Worm (Caenorhabditis elegans) whole organism, early embryonic: Measurements from ENCODE around the gene rcan-1.

Experiments used
- B0310.2 ChIP-seq: sonication (generic microtip); optimal IDR thresholded peaks from 2 replicates; lab custom pipeline; 2016; ENCODE audit warnings: mild to moderate bottlenecking, missing genetic modification characterization, missing compliant biosample characterization
- F13C5.2 ChIP-seq: sonication (generic microtip); optimal IDR thresholded peaks from 2 replicates; lab custom pipeline; 2017; ENCODE audit warnings: mild to moderate bottlenecking, missing genetic modification characterization, inconsistent platforms, missing compliant biosample characterization
- aly-1 ChIP-seq: sonication (generic microtip); optimal IDR thresholded peaks from 2 replicates; lab custom pipeline; 2016; ENCODE audit warnings: missing genetic modification characterization, missing compliant biosample characterization
- ama-1 ChIP-seq: fragments of 150-350 bp; optimal IDR thresholded peaks from 2 replicates; lab custom pipeline; 2014
- ceh-13 ChIP-seq: fragments of 200-800 bp; sonication (Bioruptor generic); optimal IDR thresholded peaks from 2 replicates; lab custom pipeline; 2018; ENCODE audit warnings: mild to moderate bottlenecking, missing genetic modification characterization, missing compliant biosample characterization
- ceh-36 ChIP-seq: sonication (generic microtip); optimal IDR thresholded peaks from 2 replicates; lab custom pipeline; 2016; ENCODE audit warnings: missing genetic modification characterization, inconsistent platforms, missing compliant biosample characterization
- ets-7 ChIP-seq: sonication (generic microtip); optimal IDR thresholded peaks from 2 replicates; lab custom pipeline; 2016; ENCODE audit warnings: missing genotype, missing genetic modification characterization, missing compliant biosample characterization
- flt-1 ChIP-seq: fragments of 200-800 bp; sonication (Bioruptor generic); IDR thresholded peaks from 2 replicates; pipeline ENCODE4 v1.3.6; 2022; ENCODE audit warnings: missing genetic modification characterization, missing compliant biosample characterization
- hmbx-1 ChIP-seq: sonication (generic microtip); optimal IDR thresholded peaks from 2 replicates; lab custom pipeline; 2016; ENCODE audit warnings: mild to moderate bottlenecking, missing genetic modification characterization, missing compliant biosample characterization
- hmg-4 ChIP-seq: fragments of 200-800 bp; sonication (Bioruptor generic); optimal IDR thresholded peaks from 2 replicates; lab custom pipeline; 2018; ENCODE audit warnings: mild to moderate bottlenecking, missing genetic modification characterization, missing compliant biosample characterization
- hnd-1 ChIP-seq: sonication (generic microtip); optimal IDR thresholded peaks from 2 replicates; lab custom pipeline; 2016; ENCODE audit warnings: missing genetic modification characterization, missing compliant biosample characterization
- pes-1 ChIP-seq: fragments of 200-800 bp; sonication (Bioruptor generic); IDR thresholded peaks from 2 replicates; pipeline ENCODE4 v1.3.6; 2022; ENCODE audit warnings: missing genetic modification reagents, missing genetic modification characterization, missing compliant biosample characterization
- scrt-1 ChIP-seq: fragments of 200-800 bp; sonication (Bioruptor generic); IDR thresholded peaks from 2 replicates; pipeline ENCODE4 v1.3.6; 2022; ENCODE audit warnings: missing genetic modification characterization, missing compliant biosample characterization
- sea-1 ChIP-seq: fragments of 200-800 bp; sonication (Bioruptor generic); conservative IDR thresholded peaks from 2 replicates; pipeline ENCODE4 v1.3.6; 2022; ENCODE audit warnings: missing genetic modification characterization, missing compliant biosample characterization
- tbx-11 ChIP-seq: fragments of 200-800 bp; sonication (Bioruptor generic); IDR thresholded peaks from 2 replicates; pipeline ENCODE4 v1.3.6; 2022; ENCODE audit warnings: missing genetic modification characterization, missing compliant biosample characterization
- tbx-37 ChIP-seq: fragments of 200-800 bp; sonication (Bioruptor generic); conservative IDR thresholded peaks from 2 replicates; pipeline ENCODE4 v1.3.6; 2022; ENCODE audit warnings: missing genetic modification reagents, missing genetic modification characterization, missing compliant biosample characterization
- tra-4 ChIP-seq: sonication (generic microtip); optimal IDR thresholded peaks from 2 replicates; lab custom pipeline; 2017; ENCODE audit warnings: missing genetic modification characterization, missing compliant biosample characterization

The rcan-1 gene

DNA sequence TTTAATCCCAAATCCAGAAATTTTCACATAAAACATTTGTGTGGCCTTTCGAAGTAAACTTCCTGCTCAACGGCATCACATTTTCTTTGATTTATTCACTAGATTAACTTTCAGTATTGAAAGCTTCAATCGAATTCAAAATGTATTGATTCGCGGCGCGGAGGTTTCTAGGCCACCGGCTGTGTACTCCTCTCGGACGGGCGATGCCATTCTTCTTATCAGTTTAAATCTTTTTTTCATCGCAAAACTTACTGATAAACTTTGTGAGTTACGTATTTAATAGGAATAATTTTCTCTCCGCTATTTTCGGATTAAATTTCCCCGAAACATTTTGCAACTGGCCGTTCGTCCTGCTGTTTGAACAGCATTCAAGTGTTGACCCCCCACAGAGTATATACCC, 38.0 kb upstream of the rcan-1 start:
- TF ChIP-seq ama-1 = no peak
- TF ChIP-seq hmg-4 = peak; percentile 21
- TF ChIP-seq tbx-37 (GFP tag; lab: Robert Waterston, UW) = peak; percentile 12; the same call in 1 of the 2 replicates

DNA sequence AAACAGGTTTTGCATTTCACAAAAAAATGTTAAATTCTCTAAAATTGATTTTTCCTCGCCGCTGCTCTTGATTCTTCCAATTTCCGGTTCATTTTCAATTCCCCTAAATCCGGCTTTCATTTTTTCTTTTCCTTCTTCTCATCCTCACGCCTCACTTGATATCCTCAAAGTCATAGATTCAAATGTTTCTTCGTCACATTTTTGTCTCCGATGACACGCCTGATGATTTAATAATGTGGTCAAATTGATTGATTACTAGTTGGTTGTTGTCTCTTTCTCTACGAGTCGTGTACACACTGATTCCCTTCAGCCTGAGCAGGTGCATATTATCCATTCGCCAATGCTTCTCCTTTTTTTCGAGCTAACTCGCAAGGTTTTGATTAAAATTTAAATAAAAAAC, 37.6 kb upstream of the rcan-1 start:
- TF ChIP-seq pes-1 (no peak), F13C5.2 (tag; lab: Kevin White, UChicago) (no peak), hmbx-1 (tag; lab: Kevin White, UChicago) (no peak), flt-1 (GFP tag; lab: Robert Waterston, UW) (no peak), scrt-1 (GFP tag; lab: Robert Waterston, UW) (no peak), hmg-4 (no peak), tbx-11 (GFP tag; lab: Robert Waterston, UW) (no peak), hnd-1 (tag; lab: Kevin White, UChicago) (no peak), tra-4 (no peak), ets-7 (tag; lab: Kevin White, UChicago) (no peak), aly-1 (tag; lab: Kevin White, UChicago) (no peak)

DNA sequence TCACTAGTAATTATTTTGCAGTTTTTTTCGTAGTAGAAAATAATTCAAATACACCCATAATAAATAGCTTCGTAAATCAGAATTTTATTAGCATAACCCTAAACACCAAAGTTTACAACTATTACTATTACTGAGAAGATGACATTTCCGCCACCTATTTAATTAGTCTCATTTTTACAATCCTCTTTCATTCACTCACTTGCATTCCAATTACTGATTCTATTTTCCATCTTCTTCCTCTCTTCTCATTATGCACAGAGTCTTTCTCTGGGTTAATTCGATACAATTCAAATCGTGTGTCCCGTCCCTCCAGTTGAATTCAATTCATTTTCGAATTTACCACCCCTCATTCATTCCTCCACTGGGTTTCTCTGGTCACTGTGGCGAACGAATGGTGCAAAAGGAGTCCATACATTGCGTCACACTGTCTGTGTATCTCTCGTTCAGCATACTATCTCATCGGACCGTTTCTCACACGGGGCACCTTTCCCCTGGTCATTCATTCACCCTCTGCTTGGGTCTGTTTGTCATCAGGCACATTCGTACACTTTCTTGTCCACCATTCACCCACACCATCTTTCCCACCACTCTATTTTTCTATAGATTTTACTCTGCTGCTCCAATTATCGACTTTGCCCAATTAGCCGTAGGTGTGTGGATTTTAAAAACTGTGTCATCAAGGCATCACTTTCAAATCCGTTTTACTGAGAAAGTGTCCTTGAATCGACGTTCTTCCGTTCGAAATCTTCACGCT, 36.5 kb upstream of the rcan-1 start:
- TF ChIP-seq scrt-1 (GFP tag; lab: Robert Waterston, UW) = 0 out of 2 replicates have a peak, but pooled peaks have one; percentile 9
- peak; percentile 51 for TF ChIP-seq aly-1 (tag; lab: Kevin White, UChicago)
- TF ChIP-seq ceh-36 (tag; lab: Kevin White, UChicago) = no peak
- peak; percentile 27 for TF ChIP-seq hmg-4

DNA sequence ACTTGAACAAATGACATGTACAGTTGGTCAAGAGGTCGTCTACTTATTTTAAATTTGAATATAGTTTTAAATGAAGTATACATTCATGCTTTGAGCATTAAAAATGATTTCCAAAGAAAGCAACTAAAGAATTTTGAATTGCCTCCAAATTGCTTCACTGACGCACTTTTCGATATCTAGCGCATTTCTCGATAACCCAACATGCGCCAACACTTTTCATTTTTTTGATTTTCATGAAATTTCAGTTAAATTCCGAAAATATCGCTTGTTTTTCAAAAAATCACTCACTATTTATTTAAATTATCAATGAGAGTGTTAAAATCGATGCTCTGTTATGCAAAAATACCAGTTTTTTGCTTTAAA, 35.9 kb upstream of the rcan-1 start:
- TF ChIP-seq tbx-37 (GFP tag; lab: Robert Waterston, UW) (no peak), hmbx-1 (tag; lab: Kevin White, UChicago) (no peak), scrt-1 (GFP tag; lab: Robert Waterston, UW) (no peak), aly-1 (tag; lab: Kevin White, UChicago) (no peak), ceh-36 (tag; lab: Kevin White, UChicago) (no peak), ceh-13 (GFP tag; lab: Kevin White, UChicago) (no peak), hmg-4 (no peak)

DNA sequence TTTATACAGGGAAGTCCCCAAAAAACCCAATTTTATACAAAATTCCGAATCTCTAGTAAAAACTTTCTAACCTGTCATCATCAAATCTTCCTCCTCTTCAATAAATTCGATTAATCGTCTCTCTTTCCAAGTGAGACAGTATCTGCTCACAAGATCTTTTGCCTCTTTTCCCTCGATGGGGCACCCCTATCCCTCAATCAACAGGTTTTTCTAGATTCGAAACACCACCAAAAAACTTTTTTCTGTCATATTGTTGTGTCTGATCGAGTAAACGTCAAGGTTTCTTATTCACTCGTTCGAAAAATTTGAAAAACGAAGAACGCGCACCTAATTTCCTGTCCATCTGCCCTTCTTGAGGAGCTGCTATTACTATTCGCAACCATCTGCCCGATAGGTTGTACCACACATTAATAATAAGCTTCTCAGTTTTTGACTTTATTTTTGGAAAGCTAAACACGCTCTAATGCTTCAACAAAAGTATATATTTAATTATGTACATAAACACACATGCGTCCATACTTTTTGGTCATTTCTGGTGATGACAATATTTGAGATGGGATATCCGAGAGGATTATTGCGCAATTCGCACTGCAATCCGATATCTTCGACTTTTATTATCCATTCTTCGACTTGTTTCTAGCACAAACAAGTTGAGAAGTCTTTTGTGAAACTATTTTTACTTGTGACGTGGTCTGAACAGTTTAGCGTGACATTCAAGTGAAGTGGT, 35.4 kb upstream of the rcan-1 start:
- no peak for TF ChIP-seq flt-1 (GFP tag; lab: Robert Waterston, UW)

DNA sequence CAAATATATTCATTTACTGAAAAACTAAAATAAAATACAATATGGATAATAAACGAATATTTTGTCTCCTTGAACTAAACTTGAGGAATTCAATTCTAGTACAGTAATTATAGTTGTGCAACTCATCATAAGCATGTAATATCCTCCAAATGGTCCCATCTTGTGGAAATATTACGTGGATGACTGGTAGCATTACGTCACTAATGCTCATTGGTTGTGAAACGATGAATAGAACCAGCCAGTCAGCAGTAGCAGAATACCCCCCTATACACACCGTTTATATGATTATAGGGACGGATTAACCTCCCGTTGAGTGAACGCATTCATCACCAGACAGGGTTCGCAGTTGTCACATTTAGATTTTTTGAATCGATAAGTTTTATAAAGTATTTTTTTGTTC, 34.5 kb upstream of the rcan-1 start:
- TF ChIP-seq ceh-13 (GFP tag; lab: Kevin White, UChicago) = no peak

DNA sequence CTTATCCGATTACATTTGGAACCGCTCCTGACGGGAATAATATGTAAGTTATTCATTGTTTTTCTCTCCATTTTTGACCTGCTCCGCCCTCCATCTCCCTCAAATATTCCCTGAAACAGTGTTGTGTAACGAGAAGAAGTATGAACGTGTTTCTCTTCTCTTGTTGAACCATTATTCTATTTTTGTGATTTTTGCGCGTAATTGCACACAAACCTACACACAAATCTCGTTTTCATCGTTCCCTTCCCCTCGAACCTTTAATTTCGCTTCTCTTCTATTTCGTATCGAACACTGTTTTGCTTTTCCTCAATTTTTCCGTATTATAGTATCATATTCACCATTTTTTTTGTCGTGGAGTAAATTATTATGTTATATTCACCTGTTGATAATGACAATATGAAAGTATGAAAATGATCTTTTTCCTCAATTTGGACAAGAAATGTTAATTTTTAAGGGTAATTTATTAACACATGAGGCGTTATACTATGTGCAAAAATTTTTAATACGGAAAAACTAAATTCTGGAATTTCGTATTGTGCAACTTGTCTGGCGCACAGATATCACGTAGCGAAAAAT, 33.4 kb upstream of the rcan-1 start:
- TF ChIP-seq aly-1 (tag; lab: Kevin White, UChicago) (no peak), tra-4 (no peak), B0310.2 (no peak), ceh-36 (tag; lab: Kevin White, UChicago) (no peak), hmbx-1 (tag; lab: Kevin White, UChicago) (no peak), pes-1 (no peak), hmg-4 (no peak), ceh-13 (GFP tag; lab: Kevin White, UChicago) (no peak), F13C5.2 (tag; lab: Kevin White, UChicago) (no peak), hnd-1 (tag; lab: Kevin White, UChicago) (no peak)

DNA sequence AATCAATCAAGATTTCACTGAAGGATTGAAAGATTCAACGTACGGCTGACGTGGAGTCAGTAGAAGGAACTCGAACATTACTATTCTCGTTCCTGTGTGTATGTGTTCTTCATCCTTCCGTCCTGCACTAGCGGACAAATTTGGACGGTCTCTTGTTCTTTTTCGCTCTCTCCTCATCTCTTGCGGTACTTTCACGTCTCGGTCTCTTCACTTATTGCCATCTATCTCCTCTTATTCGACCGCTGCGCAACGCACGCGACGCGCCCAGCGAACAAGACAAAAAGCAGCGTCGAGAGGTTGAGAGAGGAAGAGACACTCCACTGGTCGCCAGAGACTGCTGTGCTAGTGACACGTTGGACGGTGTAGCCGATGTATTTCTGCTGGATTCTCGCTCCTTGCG, 31.6 kb upstream of the rcan-1 start:
- peak; percentile 61 for TF ChIP-seq hmg-4
- no peak for TF ChIP-seq flt-1 (GFP tag; lab: Robert Waterston, UW)
- TF ChIP-seq hnd-1 (tag; lab: Kevin White, UChicago) = no peak
- no peak for TF ChIP-seq sea-1 (GFP tag; lab: Robert Waterston, UW)
- no peak for TF ChIP-seq ceh-13 (GFP tag; lab: Kevin White, UChicago)
- no peak for TF ChIP-seq hmbx-1 (tag; lab: Kevin White, UChicago)
- peak; percentile 11 for TF ChIP-seq ets-7 (tag; lab: Kevin White, UChicago)
- no peak for TF ChIP-seq scrt-1 (GFP tag; lab: Robert Waterston, UW)
- no peak for TF ChIP-seq tbx-11 (GFP tag; lab: Robert Waterston, UW)
- TF ChIP-seq F13C5.2 (tag; lab: Kevin White, UChicago) = peak; percentile 54
- no peak for TF ChIP-seq ama-1
- TF ChIP-seq tbx-37 (GFP tag; lab: Robert Waterston, UW) = 0 out of 2 replicates have a peak, but pooled peaks have one; percentile 8
- no peak for TF ChIP-seq pes-1
- TF ChIP-seq tra-4 = no peak
- TF ChIP-seq B0310.2 = no peak
- TF ChIP-seq ceh-36 (tag; lab: Kevin White, UChicago) = no peak
- peak; percentile 70 for TF ChIP-seq aly-1 (tag; lab: Kevin White, UChicago)
